Fruit fly (Drosophila melanogaster) whole organism, embryonic: Measurements from ENCODE around the gene CG33124.
A peak's percentile ranks its signal among the peaks of the same experiment; 100 is the strongest.

Source experiments
- Antp ChIP-seq: fragments of 200-800 bp; sonication (Bioruptor generic); optimal IDR thresholded peaks from 3 replicates; lab custom pipeline; 2016; ENCODE audit warnings: missing biosample characterization, missing genetic modification characterization
- Bgb ChIP-seq: fragments of 200-800 bp; sonication (Bioruptor generic); IDR thresholded peaks from 2 replicates; pipeline ENCODE4 v1.3.6; 2022; ENCODE audit warnings: missing biosample characterization, missing genetic modification characterization; ENCODE audit not compliant: partially characterized antibody
- BtbVII ChIP-seq: fragments of 200-800 bp; sonication (Bioruptor generic); optimal IDR thresholded peaks from 3 replicates; lab custom pipeline; 2017; ENCODE audit warnings: missing biosample characterization, mild to moderate bottlenecking, missing genetic modification characterization
- CG12071 ChIP-seq: fragments of 200-800 bp; sonication (Bioruptor generic); optimal IDR thresholded peaks from 3 replicates; lab custom pipeline; 2018; ENCODE audit warnings: missing biosample characterization, mild to moderate bottlenecking, missing genetic modification characterization
- CG12155 ChIP-seq: fragments of 200-800 bp; sonication (Bioruptor generic); optimal IDR thresholded peaks from 3 replicates; lab custom pipeline; 2016; ENCODE audit warnings: missing biosample characterization, missing genetic modification characterization
- CG1233 ChIP-seq: fragments of 200-800 bp; sonication (Bioruptor generic); optimal IDR thresholded peaks from 4 replicates; lab custom pipeline; 2018; ENCODE audit warnings: missing biosample characterization, mild to moderate bottlenecking, missing genetic modification characterization
- CG13894 ChIP-seq: fragments of 200-800 bp; sonication (Bioruptor generic); optimal IDR thresholded peaks from 3 replicates; lab custom pipeline; 2018; ENCODE audit warnings: missing biosample characterization, mild to moderate bottlenecking, missing genetic modification characterization, moderate library complexity
- CG14441 ChIP-seq: fragments of 200-800 bp; sonication (Bioruptor generic); IDR thresholded peaks from 2 replicates; pipeline ENCODE4 v1.3.6; 2022; ENCODE audit warnings: missing biosample characterization, missing genetic modification characterization
- CG14965 ChIP-seq: fragments of 200-800 bp; sonication (Bioruptor generic); optimal IDR thresholded peaks from 2 replicates; lab custom pipeline; 2016; ENCODE audit warnings: missing biosample characterization, missing genetic modification characterization, borderline replicate concordance
- CG17385 ChIP-seq: fragments of 200-800 bp; sonication (Bioruptor generic); optimal IDR thresholded peaks from 3 replicates; lab custom pipeline; 2018; ENCODE audit warnings: missing biosample characterization, mild to moderate bottlenecking, missing genetic modification characterization
- CG17568 ChIP-seq: fragments of 200-800 bp; sonication (Bioruptor generic); optimal IDR thresholded peaks from 2 replicates; lab custom pipeline; 2018; ENCODE audit warnings: missing biosample characterization, mild to moderate bottlenecking, missing genetic modification characterization, moderate library complexity
- CG18011 ChIP-seq: fragments of 200-800 bp; sonication (Bioruptor generic); optimal IDR thresholded peaks from 2 replicates; lab custom pipeline; 2017; ENCODE audit warnings: missing biosample characterization, missing genetic modification characterization, mild to moderate bottlenecking, moderate library complexity, missing genotype
- CG2129 ChIP-seq: fragments of 200-800 bp; sonication (Bioruptor generic); IDR thresholded peaks from 2 replicates; pipeline ENCODE4 v1.3.6; 2022; ENCODE audit warnings: missing biosample characterization, missing genetic modification characterization; ENCODE audit not compliant: partially characterized antibody
- CG31388 ChIP-seq: fragments of 200-800 bp; sonication (Bioruptor generic); optimal IDR thresholded peaks from 2 replicates; lab custom pipeline; 2016; ENCODE audit warnings: missing biosample characterization, missing genetic modification characterization
- CG32532 ChIP-seq: fragments of 200-800 bp; sonication (Bioruptor generic); IDR thresholded peaks from 2 replicates; pipeline ENCODE4 v1.3.6; 2022; ENCODE audit warnings: missing biosample characterization, missing genetic modification characterization
- CG3407 ChIP-seq: fragments of 200-800 bp; sonication (Bioruptor generic); optimal IDR thresholded peaks from 2 replicates; lab custom pipeline; 2018; ENCODE audit warnings: missing biosample characterization, mild to moderate bottlenecking, missing genetic modification characterization
- CG4617 ChIP-seq: fragments of 200-800 bp; sonication (Bioruptor generic); optimal IDR thresholded peaks from 3 replicates; lab custom pipeline; 2016; ENCODE audit warnings: missing biosample characterization, missing genetic modification characterization, borderline replicate concordance
- CG4730 ChIP-seq: fragments of 200-800 bp; sonication (Bioruptor generic); IDR thresholded peaks from 2 replicates; pipeline ENCODE4 v1.3.6; 2022; ENCODE audit warnings: missing biosample characterization, missing genetic modification characterization
- CG6791 ChIP-seq: fragments of 200-800 bp; sonication (Bioruptor generic); IDR thresholded peaks from 3 replicates; pipeline ENCODE4 v1.3.6; 2022; ENCODE audit warnings: missing biosample characterization, missing genetic modification characterization; ENCODE audit not compliant: partially characterized antibody
- CG7357 ChIP-seq: fragments of 200-800 bp; sonication (Bioruptor generic); IDR thresholded peaks from 3 replicates; pipeline ENCODE4 v1.3.6; 2022; ENCODE audit warnings: missing biosample characterization, missing genetic modification characterization
- CG7372 ChIP-seq: fragments of 200-800 bp; sonication (Bioruptor generic); IDR thresholded peaks from 2 replicates; pipeline ENCODE4 v1.3.6; 2022; ENCODE audit warnings: missing biosample characterization, missing genetic modification characterization
- CoRest ChIP-seq: fragments of 200-800 bp; sonication (Bioruptor generic); optimal IDR thresholded peaks from 3 replicates; lab custom pipeline; 2018; ENCODE audit warnings: missing biosample characterization, mild to moderate bottlenecking, missing genetic modification characterization, moderate library complexity
- Gug ChIP-seq: fragments of 200-800 bp; sonication (Bioruptor generic); IDR thresholded peaks from 4 replicates; pipeline ENCODE4 v1.3.6; 2022; ENCODE audit warnings: missing biosample characterization, missing genetic modification characterization
- Hmr ChIP-seq: fragments of 200-800 bp; sonication (Bioruptor generic); optimal IDR thresholded peaks from 3 replicates; lab custom pipeline; 2017; ENCODE audit warnings: mild to moderate bottlenecking, missing biosample characterization, missing genetic modification reagents, missing genetic modification characterization
- Hr51 ChIP-seq, 2 experiments: fragments of 200-800 bp; sonication (Bioruptor generic); optimal IDR thresholded peaks; 2 replicates in 1 of 2; 3 replicates in 1 of 2; lab custom pipeline; 2016 to 2018; ENCODE audit warnings: missing biosample characterization in 2 of 2, missing genetic modification characterization in 2 of 2, mild to moderate bottlenecking in 1 of 2, moderate library complexity in 1 of 2
- Meics ChIP-seq: fragments of 200-800 bp; sonication (Bioruptor generic); optimal IDR thresholded peaks from 2 replicates; lab custom pipeline; 2017; ENCODE audit warnings: missing biosample characterization, mild to moderate bottlenecking, missing genetic modification characterization
- Nf-YB ChIP-seq: fragments of 200-800 bp; sonication (Bioruptor generic); optimal IDR thresholded peaks from 3 replicates; lab custom pipeline; 2019; ENCODE audit warnings: missing biosample characterization, mild to moderate bottlenecking, missing genetic modification characterization, moderate library complexity
- PHDP ChIP-seq: fragments of 200-800 bp; sonication (Bioruptor generic); optimal IDR thresholded peaks from 3 replicates; lab custom pipeline; 2018; ENCODE audit warnings: missing biosample characterization, mild to moderate bottlenecking, missing genetic modification characterization, moderate library complexity
- Ssrp ChIP-seq: fragments of 200-800 bp; sonication (Bioruptor generic); optimal IDR thresholded peaks from 2 replicates; lab custom pipeline; 2018; ENCODE audit warnings: missing biosample characterization, mild to moderate bottlenecking, missing genetic modification characterization, moderate library complexity
- abd-A ChIP-seq: fragments of 200-800 bp; sonication (Bioruptor generic); optimal IDR thresholded peaks from 3 replicates; lab custom pipeline; 2019; ENCODE audit warnings: missing biosample characterization, mild to moderate bottlenecking, missing genetic modification characterization, moderate library complexity
- aop ChIP-seq: fragments of 200-800 bp; sonication (Bioruptor generic); IDR thresholded peaks from 2 replicates; pipeline ENCODE4 v1.3.6; 2022; ENCODE audit warnings: missing biosample characterization, missing genetic modification characterization
- ems ChIP-seq: fragments of 200-800 bp; sonication (Bioruptor generic); optimal IDR thresholded peaks from 3 replicates; lab custom pipeline; 2016; ENCODE audit warnings: missing biosample characterization, missing genetic modification characterization
- en ChIP-seq: fragments of 200-800 bp; sonication (Bioruptor generic); optimal IDR thresholded peaks from 2 replicates; lab custom pipeline; 2016; ENCODE audit warnings: missing biosample characterization, missing genetic modification characterization
- exex ChIP-seq: fragments of 200-800 bp; sonication (Bioruptor generic); optimal IDR thresholded peaks from 4 replicates; lab custom pipeline; 2018; ENCODE audit warnings: missing biosample characterization, mild to moderate bottlenecking, missing genetic modification characterization, moderate library complexity
- fru ChIP-seq: fragments of >200 bp; optimal IDR thresholded peaks from 2 replicates; lab custom pipeline; 2017
- kah ChIP-seq: fragments of 200-800 bp; sonication (Bioruptor generic); optimal IDR thresholded peaks from 2 replicates; lab custom pipeline; 2018; ENCODE audit warnings: missing biosample characterization, mild to moderate bottlenecking, missing genetic modification characterization
- lilli ChIP-seq: fragments of 200-800 bp; sonication (Bioruptor generic); optimal IDR thresholded peaks from 3 replicates; lab custom pipeline; 2016; ENCODE audit warnings: missing biosample characterization, missing genetic modification characterization
- lola ChIP-seq, 3 experiments: fragments of >200 bp in 2 of 3; fragments of 200-800 bp in 1 of 3; sonication (Bioruptor generic) in 1 of 3; optimal IDR thresholded peaks; 2 replicates each; lab custom pipeline; 2017 to 2019; ENCODE audit warnings: missing biosample characterization in 3 of 3, missing genetic modification characterization in 3 of 3, mild to moderate bottlenecking in 1 of 3, moderate library complexity in 1 of 3
- nerfin-2 ChIP-seq: fragments of 200-800 bp; sonication (Bioruptor generic); IDR thresholded peaks from 2 replicates; pipeline ENCODE4 v1.3.6; 2022; ENCODE audit warnings: missing biosample characterization, missing genetic modification characterization; ENCODE audit not compliant: partially characterized antibody
- prd ChIP-seq, 3 experiments: fragments of >200 bp in 2 of 3; fragments of 200-800 bp in 1 of 3; sonication (Bioruptor generic) in 1 of 3; optimal IDR thresholded peaks in 2 of 3; IDR thresholded peaks in 1 of 3; 2 replicates in 2 of 3; 3 replicates in 1 of 3; pipeline versions ENCODE4 v1.3.6 to Lab custom; 2017 to 2022; ENCODE audit warnings: missing biosample characterization in 1 of 3, missing genetic modification characterization in 1 of 3
- run ChIP-seq: fragments of 200-800 bp; sonication (Bioruptor generic); optimal IDR thresholded peaks from 3 replicates; lab custom pipeline; 2018; ENCODE audit warnings: missing biosample characterization, mild to moderate bottlenecking, missing genetic modification characterization
- salm ChIP-seq: fragments of 200-800 bp; sonication (Bioruptor generic); optimal IDR thresholded peaks from 2 replicates; lab custom pipeline; 2018; ENCODE audit warnings: missing biosample characterization, mild to moderate bottlenecking, missing genetic modification characterization
- schlank ChIP-seq: fragments of 200-800 bp; sonication (Bioruptor generic); optimal IDR thresholded peaks from 2 replicates; lab custom pipeline; 2018; ENCODE audit warnings: missing biosample characterization, mild to moderate bottlenecking, missing genetic modification characterization
- sd ChIP-seq: fragments of 200-800 bp; sonication (Bioruptor generic); optimal IDR thresholded peaks from 3 replicates; lab custom pipeline; 2018; ENCODE audit warnings: missing biosample characterization, mild to moderate bottlenecking, missing genetic modification characterization, moderate library complexity
- sr ChIP-seq: fragments of 200-800 bp; sonication (Bioruptor generic); IDR thresholded peaks from 3 replicates; pipeline ENCODE4 v1.3.6; 2022; ENCODE audit warnings: missing biosample characterization, missing genetic modification characterization
- sug ChIP-seq: fragments of 200-800 bp; optimal IDR thresholded peaks from 2 replicates; lab custom pipeline; 2019; ENCODE audit warnings: missing biosample characterization, mild to moderate bottlenecking, missing genetic modification characterization, moderate library complexity
- twi ChIP-seq: fragments of 200-800 bp; optimal IDR thresholded peaks from 2 replicates; lab custom pipeline; 2019; ENCODE audit warnings: missing biosample characterization, mild to moderate bottlenecking, missing genetic modification characterization, moderate library complexity

Gene CG33124

DNA sequence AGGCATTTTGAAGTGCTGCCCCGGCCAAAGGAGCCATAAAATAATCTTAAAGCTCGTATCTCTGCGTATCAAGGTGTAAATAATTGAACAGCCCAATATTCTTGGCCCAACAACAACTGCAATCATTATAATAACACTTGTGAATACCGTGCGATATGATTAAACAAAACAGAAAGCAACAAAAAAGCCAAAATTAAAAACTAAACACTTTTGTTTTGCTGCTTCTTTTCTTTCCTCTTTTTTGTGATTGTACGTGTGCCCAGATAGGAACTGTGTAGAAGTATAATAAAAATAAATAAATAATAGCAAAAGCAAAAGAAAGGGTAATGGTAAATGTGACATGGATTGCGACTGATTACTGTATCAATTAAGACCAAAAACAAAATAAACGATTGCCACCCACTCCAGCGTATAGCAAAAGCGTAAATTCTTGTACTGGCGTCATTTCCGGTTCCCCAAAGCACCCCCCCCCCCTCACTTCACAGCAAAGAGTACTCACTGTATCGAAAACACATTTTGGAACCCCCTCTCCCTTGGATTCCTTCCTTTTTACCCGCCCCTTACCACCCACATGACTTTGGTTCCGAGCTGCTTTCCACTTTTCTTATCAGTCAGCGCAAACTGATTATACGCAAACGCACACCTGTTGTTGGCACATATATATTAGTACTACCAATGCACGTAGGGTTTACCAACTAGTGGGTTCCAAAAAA lies 37.4 kb downstream of the CG33124 start (continued):
- TF ChIP-seq CG3407 (GFP tag; lab: Kevin White, UChicago) (no peak), CG7357 (GFP tag; lab: Robert Waterston, UW) (no peak), CG7372 (GFP tag; lab: Robert Waterston, UW) (no peak), sd (tag; lab: Kevin White, UChicago) (peak; percentile 88), kah (GFP tag; lab: Kevin White, UChicago) (peak; percentile 66), exex (tag; lab: Kevin White, UChicago) (peak; percentile 97), CG14965 (no peak), nerfin-2 (GFP tag; lab: Robert Waterston, UW) (no peak), Meics (GFP tag; lab: Kevin White, UChicago) (peak; percentile 20), CoRest (tag; lab: Kevin White, UChicago) (peak; percentile 10), Hmr (GFP tag; lab: Kevin White, UChicago) (peak; percentile 43), PHDP (tag; lab: Kevin White, UChicago) (no peak), Ssrp (tag; lab: Kevin White, UChicago) (no peak), Antp (GFP tag; lab: Kevin White, UChicago) (no peak), CG12071 (GFP tag; lab: Kevin White, UChicago) (peak; percentile 3), Bgb (GFP tag; lab: Robert Waterston, UW) (no peak), CG14441 (GFP tag; lab: Robert Waterston, UW) (peak; percentile 54), aop (GFP tag; lab: Robert Waterston, UW) (peak; percentile 99), CG17568 (GFP tag; lab: Kevin White, UChicago) (peak; percentile 7), schlank (peak; percentile 3), sr (GFP tag; lab: Robert Waterston, UW) (no peak), salm (tag; lab: Kevin White, UChicago) (peak; percentile 44), Hr51 (GFP tag; optimal IDR thresholded peaks at IDR 0.05; lab: Kevin White, UChicago) (no peak), CG17385 (GFP tag; lab: Kevin White, UChicago) (peak; percentile 14), sug (tag; lab: Kevin White, UChicago) (peak; percentile 87), prd (optimal IDR thresholded peaks at IDR 0.05; lab: Kevin White, UChicago) (no peak), prd (GFP tag; IDR thresholded peaks at IDR 0.05; lab: Robert Waterston, UW) (no peak), CG13894 (tag; lab: Kevin White, UChicago) (no peak), CG4617 (GFP tag; lab: Kevin White, UChicago) (no peak), CG18011 (GFP tag; lab: Kevin White, UChicago) (no peak), en (GFP tag; lab: Kevin White, UChicago) (no peak), fru (lab: Kevin White, UChicago) (no peak), twi (tag; lab: Kevin White, UChicago) (no peak), Nf-YB (GFP tag; lab: Kevin White, UChicago) (peak; percentile 73)

DNA sequence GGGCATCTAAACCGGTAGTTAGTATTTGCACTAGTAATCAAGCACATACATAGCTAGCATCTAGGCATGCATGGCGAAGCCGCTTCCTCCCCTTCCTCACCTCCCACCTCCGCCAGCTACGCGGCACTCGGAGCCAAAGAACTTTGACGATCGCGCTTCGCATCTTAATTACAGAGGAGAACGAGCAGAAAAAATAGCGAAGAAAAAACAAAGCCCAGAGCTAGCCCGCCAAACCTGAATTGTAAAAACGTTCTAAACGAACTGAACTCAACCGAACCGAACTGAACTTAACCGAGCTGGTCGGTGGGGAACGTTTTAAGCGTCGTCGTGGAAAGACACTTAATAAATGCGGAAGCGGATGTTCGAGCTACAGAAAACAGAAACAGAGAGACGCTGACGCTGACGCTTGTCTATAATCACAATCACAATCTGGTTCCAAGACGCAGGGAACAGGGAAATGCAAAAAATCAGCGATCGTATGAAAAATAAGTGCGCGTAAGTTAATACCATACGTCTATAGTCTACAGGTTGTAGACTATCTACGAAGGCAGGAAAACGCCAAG lies 39.9 kb downstream of the CG33124 start:
- TF ChIP-seq CG1233 (GFP tag; lab: Kevin White, UChicago) = no peak
- TF ChIP-seq lola (GFP tag; optimal IDR thresholded peaks at IDR 0.05; lab: Kevin White, UChicago) = no peak
- no peak for TF ChIP-seq run (tag; lab: Kevin White, UChicago)
- no peak for TF ChIP-seq Gug (GFP tag; lab: Robert Waterston, UW)
- TF ChIP-seq BtbVII (GFP tag; lab: Kevin White, UChicago) = no peak
- TF ChIP-seq CG2129 (GFP tag; lab: Robert Waterston, UW) = no peak
- TF ChIP-seq CG6791 (GFP tag; lab: Robert Waterston, UW) = no peak
- TF ChIP-seq CG31388 (GFP tag; lab: Kevin White, UChicago) = no peak
- TF ChIP-seq ems (GFP tag; lab: Kevin White, UChicago) = no peak
- TF ChIP-seq CG32532 (GFP tag; lab: Robert Waterston, UW) = no peak
- no peak for TF ChIP-seq abd-A (tag; lab: Kevin White, UChicago)
- no peak for TF ChIP-seq CG12155 (GFP tag; lab: Kevin White, UChicago)
- TF ChIP-seq PHDP (tag; lab: Kevin White, UChicago) = no peak
- no peak for TF ChIP-seq CG4730 (GFP tag; lab: Robert Waterston, UW)
- TF ChIP-seq lilli (GFP tag; lab: Kevin White, UChicago) = no peak
- no peak for TF ChIP-seq Bgb (GFP tag; lab: Robert Waterston, UW)
